Worm (Caenorhabditis elegans) whole organism, L4 larva: ENCODE measurements around the gene tlk-1.

Experiments
- F10B5.3 ChIP-seq: sonication (generic microtip); optimal IDR thresholded peaks from 2 replicates; lab custom pipeline; 2016; ENCODE audit warnings: mild to moderate bottlenecking, missing genetic modification characterization, missing compliant biosample characterization
- F49E8.2 ChIP-seq: sonication (generic microtip); optimal IDR thresholded peaks from 2 replicates; lab custom pipeline; 2016; ENCODE audit warnings: missing compliant biosample characterization, mild to moderate bottlenecking, missing genetic modification characterization, borderline replicate concordance
- R02D3.7 ChIP-seq: fragments of 150-350 bp; sonication (generic microtip); optimal IDR thresholded peaks from 3 replicates; lab custom pipeline; 2014; ENCODE audit warnings: missing biosample characterization, missing genetic modification characterization
- Y5F2A.4 ChIP-seq: fragments of 200-800 bp; sonication (Bioruptor generic); optimal IDR thresholded peaks from 2 replicates; lab custom pipeline; 2018; ENCODE audit warnings: mild to moderate bottlenecking, missing genetic modification characterization, missing compliant biosample characterization
- ZK337.2 ChIP-seq: fragments of 200-800 bp; sonication (Bioruptor generic); IDR thresholded peaks from 2 replicates; pipeline ENCODE4 v1.3.6; 2022; ENCODE audit warnings: missing genetic modification reagents, missing genetic modification characterization, missing compliant biosample characterization
- aha-1 ChIP-seq: fragments of 150-350 bp; peaks from one replicate; lab custom pipeline; 2014; ENCODE audit warnings: missing biosample characterization, missing genetic modification characterization
- ama-1 ChIP-seq: fragments of 150-350 bp; optimal IDR thresholded peaks from 2 replicates; lab custom pipeline; 2014; ENCODE audit warnings: inconsistent platforms, mixed read lengths
- arid-1 ChIP-seq: fragments of 200-800 bp; sonication (Bioruptor generic); conservative IDR thresholded peaks from 2 replicates; pipeline ENCODE4 v1.3.6; 2022; ENCODE audit warnings: missing genetic modification reagents, missing genetic modification characterization, missing compliant biosample characterization
- attf-4 ChIP-seq: sonication (generic microtip); optimal IDR thresholded peaks from 3 replicates; lab custom pipeline; 2017; ENCODE audit warnings: missing biosample characterization, missing genetic modification characterization
- ceh-28 ChIP-seq: fragments of 150-350 bp; optimal IDR thresholded peaks from 2 replicates; lab custom pipeline; 2014; ENCODE audit warnings: missing biosample characterization, missing genetic modification reagents, missing genetic modification characterization
- ctbp-1 ChIP-seq: fragments of 200-800 bp; sonication (Bioruptor generic); IDR thresholded peaks from 2 replicates; pipeline ENCODE4 v1.3.6; 2022; ENCODE audit warnings: missing genetic modification reagents, missing genetic modification characterization, missing compliant biosample characterization
- daf-16 ChIP-seq, 3 experiments: sonication (generic microtip); optimal IDR thresholded peaks; 2 replicates each; lab custom pipeline; 2016 to 2017; ENCODE audit warnings: missing genetic modification characterization in 3 of 3, missing genetic modification reagents in 3 of 3, mild to moderate bottlenecking in 2 of 3, missing compliant biosample characterization in 2 of 3, missing biosample characterization in 1 of 3, moderate library complexity in 1 of 3
- dmd-6 ChIP-seq: fragments of 200-800 bp; sonication (Bioruptor generic); IDR thresholded peaks from 2 replicates; pipeline ENCODE4 v1.3.6; 2022; ENCODE audit warnings: missing genetic modification reagents, missing genetic modification characterization, missing compliant biosample characterization
- dpl-1 ChIP-seq: fragments of 150-350 bp; optimal IDR thresholded peaks from 2 replicates; lab custom pipeline; 2014; ENCODE audit warnings: missing biosample characterization, missing genetic modification reagents, missing genetic modification characterization
- duxl-1 ChIP-seq: sonication (generic microtip); optimal IDR thresholded peaks from 2 replicates; lab custom pipeline; 2016; ENCODE audit warnings: mild to moderate bottlenecking, missing genetic modification characterization, moderate library complexity, missing compliant biosample characterization; ENCODE audit not compliant: poor library complexity
- dve-1 ChIP-seq: sonication (generic microtip); optimal IDR thresholded peaks from 2 replicates; lab custom pipeline; 2017; ENCODE audit warnings: antibody characterized with exemption, mild to moderate bottlenecking, missing genetic modification characterization, missing compliant biosample characterization; ENCODE audit not compliant: insufficient read depth
- hif-1 ChIP-seq, 2 experiments: sonication (generic microtip); optimal IDR thresholded peaks; 2 replicates each; lab custom pipeline; 2016 to 2017; ENCODE audit warnings: missing compliant biosample characterization in 2 of 2, missing genetic modification characterization in 2 of 2, missing genetic modification reagents in 2 of 2, missing genotype in 2 of 2, mild to moderate bottlenecking in 1 of 2
- hlh-11 ChIP-seq: fragments of 200-800 bp; sonication (Bioruptor generic); optimal IDR thresholded peaks from 2 replicates; lab custom pipeline; 2018; ENCODE audit warnings: mild to moderate bottlenecking, missing genetic modification characterization, missing compliant biosample characterization
- hlh-30 ChIP-seq: sonication (generic microtip); optimal IDR thresholded peaks from 2 replicates; lab custom pipeline; 2017; ENCODE audit warnings: antibody characterized with exemption, mild to moderate bottlenecking, missing genetic modification characterization, missing compliant biosample characterization; ENCODE audit not compliant: insufficient read depth
- jun-1 ChIP-seq: fragments of 150-350 bp; optimal IDR thresholded peaks from 2 replicates; lab custom pipeline; 2014; ENCODE audit warnings: missing biosample characterization, missing genetic modification reagents, missing genetic modification characterization
- lin-1 ChIP-seq: fragments of 200-800 bp; sonication (Bioruptor generic); IDR thresholded peaks from 2 replicates; pipeline ENCODE4 v1.3.6; 2022; ENCODE audit warnings: missing genetic modification reagents, missing genetic modification characterization, missing compliant biosample characterization
- lin-13 ChIP-seq: fragments of 150-350 bp; optimal IDR thresholded peaks from 2 replicates; lab custom pipeline; 2014; ENCODE audit warnings: missing biosample characterization, missing genetic modification reagents, missing genetic modification characterization
- lin-15B ChIP-seq: fragments of 150-350 bp; sonication (generic microtip); optimal IDR thresholded peaks from 3 replicates; lab custom pipeline; 2014; ENCODE audit warnings: missing biosample characterization, missing genetic modification characterization
- lin-29 ChIP-seq: fragments of 200-800 bp; sonication (Bioruptor generic); IDR thresholded peaks from 2 replicates; pipeline ENCODE4 v1.3.6; 2022; ENCODE audit warnings: missing genetic modification reagents, missing genetic modification characterization, missing compliant biosample characterization
- lin-38 ChIP-seq: fragments of 200-800 bp; sonication (Bioruptor generic); IDR thresholded peaks from 2 replicates; pipeline ENCODE4 v1.3.6; 2022; ENCODE audit warnings: missing genetic modification reagents, missing genetic modification characterization, missing compliant biosample characterization
- lsy-2 ChIP-seq, 2 experiments: fragments of 150-350 bp in 1 of 2; sonication (generic microtip) in 1 of 2; optimal IDR thresholded peaks; 2 replicates each; lab custom pipeline; 2014 to 2017; ENCODE audit warnings: missing biosample characterization in 2 of 2, missing genetic modification characterization in 2 of 2
- madf-9 ChIP-seq: fragments of 200-800 bp; sonication (Bioruptor generic); conservative IDR thresholded peaks from 2 replicates; pipeline ENCODE4 v1.3.6; 2022; ENCODE audit warnings: missing genetic modification reagents, missing genetic modification characterization, missing compliant biosample characterization
- mep-1 ChIP-seq: fragments of 150-350 bp; sonication (generic microtip); optimal IDR thresholded peaks from 3 replicates; lab custom pipeline; 2014; ENCODE audit warnings: missing biosample characterization, missing genetic modification characterization
- mes-2 ChIP-seq: sonication (generic microtip); optimal IDR thresholded peaks from 2 replicates; lab custom pipeline; 2016; ENCODE audit warnings: missing genotype, mild to moderate bottlenecking, missing genetic modification characterization, missing compliant biosample characterization; ENCODE audit not compliant: poor library complexity, severe bottlenecking
- nhr-10 ChIP-seq: fragments of 150-350 bp; optimal IDR thresholded peaks from 2 replicates; lab custom pipeline; 2014; ENCODE audit warnings: missing biosample characterization, missing genetic modification characterization
- nhr-102 ChIP-seq: sonication (generic microtip); optimal IDR thresholded peaks from 2 replicates; lab custom pipeline; 2016; ENCODE audit warnings: mild to moderate bottlenecking, missing genetic modification characterization, moderate library complexity, missing compliant biosample characterization
- nhr-11 ChIP-seq: fragments of 150-350 bp; optimal IDR thresholded peaks from 2 replicates; lab custom pipeline; 2014; ENCODE audit warnings: missing biosample characterization, missing genetic modification characterization
- nhr-25 ChIP-seq: sonication (generic microtip); optimal IDR thresholded peaks from 2 replicates; lab custom pipeline; 2017; ENCODE audit warnings: missing genetic modification characterization, mild to moderate bottlenecking, missing compliant biosample characterization, antibody characterized with exemption, moderate library complexity, borderline replicate concordance; ENCODE audit not compliant: insufficient read depth
- nhr-28 ChIP-seq: fragments of 150-350 bp; optimal IDR thresholded peaks from 2 replicates; lab custom pipeline; 2014; ENCODE audit warnings: missing biosample characterization, missing genetic modification characterization
- nhr-41 ChIP-seq: fragments of 200-800 bp; sonication (Bioruptor generic); IDR thresholded peaks from 2 replicates; pipeline ENCODE4 v1.3.6; 2022; ENCODE audit warnings: missing genetic modification reagents, missing genetic modification characterization, missing compliant biosample characterization
- nhr-42 ChIP-seq: fragments of 200-800 bp; sonication (Bioruptor generic); IDR thresholded peaks from 2 replicates; pipeline ENCODE4 v1.3.6; 2022; ENCODE audit warnings: missing genetic modification characterization, missing compliant biosample characterization
- nhr-48 ChIP-seq: sonication (generic microtip); optimal IDR thresholded peaks from 2 replicates; lab custom pipeline; 2016; ENCODE audit warnings: mild to moderate bottlenecking, missing genetic modification characterization, missing compliant biosample characterization
- nhr-6 ChIP-seq: fragments of 150-350 bp; optimal IDR thresholded peaks from 2 replicates; lab custom pipeline; 2014; ENCODE audit warnings: missing biosample characterization, missing genetic modification characterization
- nhr-76 ChIP-seq: fragments of 150-350 bp; optimal IDR thresholded peaks from 2 replicates; lab custom pipeline; 2014; ENCODE audit warnings: missing biosample characterization, missing genetic modification characterization
- rbr-2 ChIP-seq: sonication (generic microtip); optimal IDR thresholded peaks from 2 replicates; lab custom pipeline; 2016; ENCODE audit warnings: missing genotype, missing genetic modification characterization, missing compliant biosample characterization
- snpc-4 ChIP-seq: fragments of 150-350 bp; optimal IDR thresholded peaks from 2 replicates; lab custom pipeline; 2014; ENCODE audit warnings: missing biosample characterization, missing genetic modification characterization
- spr-1 ChIP-seq: sonication (generic microtip); optimal IDR thresholded peaks from 2 replicates; lab custom pipeline; 2016; ENCODE audit warnings: mild to moderate bottlenecking, missing genetic modification characterization, missing compliant biosample characterization
- tag-97 ChIP-seq: fragments of 200-800 bp; sonication (Bioruptor generic); IDR thresholded peaks from 2 replicates; pipeline ENCODE4 v1.3.6; 2022; ENCODE audit warnings: missing genetic modification characterization, missing compliant biosample characterization
- tra-1 ChIP-seq: fragments of 200-800 bp; sonication (Bioruptor generic); IDR thresholded peaks from 2 replicates; pipeline ENCODE4 v1.3.6; 2022; ENCODE audit warnings: missing genetic modification reagents, missing genetic modification characterization, missing compliant biosample characterization
- unc-130 ChIP-seq: sonication (generic microtip); optimal IDR thresholded peaks from 2 replicates; lab custom pipeline; 2016; ENCODE audit warnings: missing genetic modification reagents, missing genetic modification characterization, missing compliant biosample characterization
- unc-62 ChIP-seq, 3 experiments: fragments of 150-350 bp in 1 of 3; sonication (generic microtip); optimal IDR thresholded peaks in 2 of 3; peaks in 1 of 3; 1 replicate in 1 of 3; 2 replicates in 2 of 3; lab custom pipeline; 2014 to 2017; ENCODE audit warnings: missing biosample characterization in 3 of 3, missing genetic modification characterization in 3 of 3, missing genetic modification reagents in 3 of 3, missing genotype in 1 of 3
- ztf-11 ChIP-seq: fragments of 150-350 bp; optimal IDR thresholded peaks from 2 replicates; lab custom pipeline; 2014; ENCODE audit warnings: missing biosample characterization, missing genetic modification characterization
- ztf-7 ChIP-seq: fragments of 150-350 bp; optimal IDR thresholded peaks from 2 replicates; lab custom pipeline; 2014; ENCODE audit warnings: missing biosample characterization, missing genetic modification characterization

tlk-1 gene

DNA sequence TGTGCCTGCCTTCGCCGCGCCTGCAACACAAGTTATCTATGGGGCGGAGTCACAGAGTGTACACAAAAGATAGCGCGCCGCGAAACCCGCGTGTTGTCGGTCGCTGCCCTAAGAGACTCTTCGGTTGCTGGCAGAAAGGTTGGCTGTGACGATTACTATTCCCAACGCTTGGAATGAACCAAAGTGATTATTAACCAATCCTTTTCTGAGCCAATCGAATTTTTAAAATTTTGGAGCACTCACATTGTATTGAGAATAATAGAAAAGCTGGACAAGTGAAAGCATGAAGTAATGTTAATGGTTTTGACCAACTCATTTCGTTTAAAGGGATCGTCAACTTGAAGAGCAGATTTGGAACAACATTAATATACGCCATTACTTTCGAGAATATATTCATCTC, 17.6 kb downstream of the tlk-1 start:
- TF ChIP-seq nhr-76 (tag; lab: Kevin White, UChicago), result no peak
- TF ChIP-seq nhr-25 (tag; lab: Kevin White, UChicago), result peak; percentile 63
- TF ChIP-seq arid-1 (GFP tag; lab: Robert Waterston, UW), result no peak
- peak; percentile 33 for TF ChIP-seq ztf-7
- no peak for TF ChIP-seq tag-97 (GFP tag; lab: Robert Waterston, UW)
- TF ChIP-seq aha-1 (tag; lab: Kevin White, UChicago), result peak; percentile 60
- peak; percentile 27; the same call in 1 of the 2 replicates for TF ChIP-seq nhr-42 (GFP tag; lab: Robert Waterston, UW)
- peak in 1 of 2 experiments; percentile 63 for TF ChIP-seq daf-16 (GFP tag; optimal IDR thresholded peaks at IDR 0.05; lab: Kevin White, UChicago)
- peak; percentile 69 for TF ChIP-seq daf-16 (tag; optimal IDR thresholded peaks at IDR 0.05; lab: Kevin White, UChicago)
- TF ChIP-seq unc-62 (GFP tag; optimal IDR thresholded peaks at IDR 0.05 in 1 of 2; lab: Kevin White, UChicago), result peak in 1 of 2 experiments; percentile 35
- TF ChIP-seq unc-62 (tag; optimal IDR thresholded peaks at IDR 0.05; lab: Kevin White, UChicago), result no peak
- TF ChIP-seq dpl-1 (GFP tag; lab: Kevin White, UChicago), result peak; percentile 30
- peak; percentile 70 for TF ChIP-seq hlh-11 (tag; lab: Kevin White, UChicago)
- TF ChIP-seq spr-1, result peak; percentile 16
- TF ChIP-seq duxl-1, result peak; percentile 48
- TF ChIP-seq Y5F2A.4 (GFP tag; lab: Kevin White, UChicago), result no peak
- TF ChIP-seq attf-4 (tag; lab: Kevin White, UChicago), result peak; percentile 25
- TF ChIP-seq dmd-6 (GFP tag; lab: Robert Waterston, UW), result peak; percentile 63
- TF ChIP-seq R02D3.7 (tag; lab: Kevin White, UChicago), result no peak
- no peak for TF ChIP-seq ctbp-1 (GFP tag; lab: Robert Waterston, UW)
- peak in 1 of 2 experiments; percentile 73 for TF ChIP-seq lsy-2 (tag; optimal IDR thresholded peaks at IDR 0.05; lab: Kevin White, UChicago)
- peak in 1 of 2 experiments; percentile 8 for TF ChIP-seq hif-1 (tag; optimal IDR thresholded peaks at IDR 0.05; lab: Kevin White, UChicago)
- TF ChIP-seq nhr-48 (tag; lab: Kevin White, UChicago), result peak; percentile 63
- TF ChIP-seq ama-1 (lab: Kevin White, UChicago), result peak; percentile 94
- peak; percentile 28; the same call in 1 of the 2 replicates for TF ChIP-seq tra-1
- 0 out of 2 replicates have a peak, but pooled peaks have one; percentile 12 for TF ChIP-seq ZK337.2 (GFP tag; lab: Robert Waterston, UW)
- TF ChIP-seq mep-1 (tag; lab: Kevin White, UChicago), result peak; percentile 59
- TF ChIP-seq nhr-6 (tag; lab: Kevin White, UChicago), result peak; percentile 65
- TF ChIP-seq lin-29, result no peak
- peak; percentile 7 for TF ChIP-seq jun-1
- peak; percentile 89 for TF ChIP-seq mes-2
- TF ChIP-seq dve-1 (tag; lab: Kevin White, UChicago), result peak; percentile 79
- no peak for TF ChIP-seq nhr-41 (GFP tag; lab: Robert Waterston, UW)
- TF ChIP-seq F10B5.3 (tag; lab: Kevin White, UChicago), result peak; percentile 64
- TF ChIP-seq nhr-10 (tag; lab: Kevin White, UChicago), result no peak
- TF ChIP-seq nhr-102, result peak; percentile 73
- peak; percentile 90 for TF ChIP-seq F49E8.2 (tag; lab: Kevin White, UChicago)
- peak; percentile 15 for TF ChIP-seq nhr-11 (tag; lab: Kevin White, UChicago)
- no peak for TF ChIP-seq ztf-11 (tag; lab: Kevin White, UChicago)
- TF ChIP-seq madf-9 (GFP tag; lab: Robert Waterston, UW), result no peak
- TF ChIP-seq snpc-4 (tag; lab: Kevin White, UChicago), result peak; percentile 91
- peak; percentile 82; the same call in 1 of the 2 replicates for TF ChIP-seq lin-1 (GFP tag; lab: Robert Waterston, UW)
- TF ChIP-seq lin-13 (GFP tag; lab: Kevin White, UChicago), result peak; percentile 57
- TF ChIP-seq hlh-30, result peak; percentile 68
- peak; percentile 2 for TF ChIP-seq unc-130 (GFP tag; lab: Kevin White, UChicago)
- peak; percentile 20 for TF ChIP-seq rbr-2 (tag; lab: Kevin White, UChicago)
- peak; percentile 46 for TF ChIP-seq lin-15B
- TF ChIP-seq ceh-28 (tag; lab: Kevin White, UChicago), result no peak
- TF ChIP-seq lin-38 (GFP tag; lab: Robert Waterston, UW), result peak; percentile 67
- peak; percentile 40 for TF ChIP-seq nhr-28 (tag; lab: Kevin White, UChicago)
